Worm (Caenorhabditis elegans) whole organism, young adult: ENCODE results near the gene him-18.

Experiments used
- C06A6.2 ChIP-seq: fragments of 200-800 bp; sonication (Bioruptor generic); conservative IDR thresholded peaks from 2 replicates; pipeline ENCODE4 v1.3.6; 2022; ENCODE audit warnings: missing genetic modification characterization, missing compliant biosample characterization
- D2030.7 ChIP-seq: fragments of 200-800 bp; sonication (Bioruptor generic); IDR thresholded peaks from 2 replicates; pipeline ENCODE4 v1.3.6; 2022; ENCODE audit warnings: missing genetic modification reagents, missing genetic modification characterization, missing compliant biosample characterization
- F22D6.2 ChIP-seq: sonication (generic microtip); optimal IDR thresholded peaks from 2 replicates; lab custom pipeline; 2016; ENCODE audit warnings: mild to moderate bottlenecking, missing genetic modification characterization, missing compliant biosample characterization
- F23B12.7 ChIP-seq: sonication (generic microtip); optimal IDR thresholded peaks from 2 replicates; lab custom pipeline; 2017; ENCODE audit warnings: missing genetic modification characterization, mild to moderate bottlenecking, missing compliant biosample characterization, antibody characterized with exemption, moderate library complexity; ENCODE audit not compliant: insufficient read depth
- F33H1.4 ChIP-seq: fragments of 200-800 bp; sonication (Bioruptor generic); IDR thresholded peaks from 2 replicates; pipeline ENCODE4 v1.3.6; 2022; ENCODE audit warnings: missing genetic modification reagents, missing genetic modification characterization, missing compliant biosample characterization
- K11D2.4 ChIP-seq: fragments of 200-800 bp; sonication (Bioruptor generic); IDR thresholded peaks from 2 replicates; pipeline ENCODE4 v1.3.6; 2022; ENCODE audit warnings: missing genetic modification reagents, missing genetic modification characterization, missing compliant biosample characterization
- Y53F4B.3 ChIP-seq: fragments of 200-800 bp; sonication (Bioruptor generic); IDR thresholded peaks from 2 replicates; pipeline ENCODE4 v1.3.6; 2022; ENCODE audit warnings: missing genetic modification reagents, missing genetic modification characterization, missing compliant biosample characterization
- Y95B8A.8 ChIP-seq: fragments of 200-800 bp; sonication (Bioruptor generic); IDR thresholded peaks from 2 replicates; pipeline ENCODE4 v1.3.6; 2022; ENCODE audit warnings: missing genetic modification reagents, missing genetic modification characterization, missing compliant biosample characterization
- cebp-2 ChIP-seq: fragments of 200-800 bp; sonication (Bioruptor generic); IDR thresholded peaks from 2 replicates; pipeline ENCODE4 v1.3.6; 2022; ENCODE audit warnings: missing genetic modification characterization, missing compliant biosample characterization
- ceh-100 ChIP-seq: fragments of 200-800 bp; sonication (Bioruptor generic); IDR thresholded peaks from 2 replicates; pipeline ENCODE4 v1.3.6; 2022; ENCODE audit warnings: missing genetic modification reagents, missing genetic modification characterization, missing compliant biosample characterization
- ceh-91 ChIP-seq: fragments of 200-800 bp; sonication (Bioruptor generic); IDR thresholded peaks from 2 replicates; pipeline ENCODE4 v1.3.6; 2022; ENCODE audit warnings: missing genetic modification reagents, missing genetic modification characterization, missing compliant biosample characterization
- dox-1 ChIP-seq: fragments of 200-800 bp; sonication (Bioruptor generic); IDR thresholded peaks from 2 replicates; pipeline ENCODE4 v1.3.6; 2022; ENCODE audit warnings: missing genetic modification reagents, missing genetic modification characterization, missing compliant biosample characterization
- efl-1 ChIP-seq: fragments of 150-350 bp; optimal IDR thresholded peaks from 2 replicates; lab custom pipeline; 2014; ENCODE audit warnings: missing biosample characterization, missing genetic modification reagents, missing genetic modification characterization
- egrh-3 ChIP-seq: fragments of 200-800 bp; sonication (Bioruptor generic); IDR thresholded peaks from 2 replicates; pipeline ENCODE4 v1.3.6; 2022; ENCODE audit warnings: missing genetic modification reagents, missing genetic modification characterization, missing compliant biosample characterization
- ekl-4 ChIP-seq: fragments of 200-800 bp; sonication (Bioruptor generic); IDR thresholded peaks from 2 replicates; pipeline ENCODE4 v1.3.6; 2022; ENCODE audit warnings: missing genetic modification reagents, missing genetic modification characterization, missing compliant biosample characterization
- him-1 ChIP-seq: sonication (generic microtip); optimal IDR thresholded peaks from 2 replicates; lab custom pipeline; 2016; ENCODE audit warnings: missing genotype, missing genetic modification reagents, missing genetic modification characterization, missing compliant biosample characterization
- hmg-1.2 ChIP-seq: fragments of 200-800 bp; sonication (Bioruptor generic); IDR thresholded peaks from 2 replicates; pipeline ENCODE4 v1.3.6; 2022; ENCODE audit warnings: missing genetic modification reagents, missing genetic modification characterization, missing compliant biosample characterization
- hmg-20 ChIP-seq: fragments of 200-800 bp; sonication (Bioruptor generic); IDR thresholded peaks from 2 replicates; pipeline ENCODE4 v1.3.6; 2022; ENCODE audit warnings: missing genetic modification reagents, missing genetic modification characterization, missing compliant biosample characterization
- hsf-1 ChIP-seq: fragments of 200-800 bp; sonication (Bioruptor generic); IDR thresholded peaks from 2 replicates; pipeline ENCODE4 v1.3.6; 2022; ENCODE audit warnings: missing genetic modification reagents, missing genetic modification characterization, missing compliant biosample characterization
- lag-1 ChIP-seq: fragments of 200-800 bp; sonication (Bioruptor generic); IDR thresholded peaks from 2 replicates; pipeline ENCODE4 v1.3.6; 2022; ENCODE audit warnings: missing genetic modification reagents, missing genetic modification characterization, missing compliant biosample characterization
- let-607 ChIP-seq, 2 experiments: fragments of 200-800 bp in 1 of 2; sonication (Bioruptor generic) in 1 of 2; sonication (generic microtip) in 1 of 2; optimal IDR thresholded peaks; 2 replicates each; lab custom pipeline; 2016 to 2018; ENCODE audit warnings: mild to moderate bottlenecking in 2 of 2, missing compliant biosample characterization in 2 of 2, missing genetic modification characterization in 2 of 2, moderate library complexity in 2 of 2, missing genotype in 1 of 2
- madf-3 ChIP-seq: fragments of 200-800 bp; sonication (Bioruptor generic); IDR thresholded peaks from 2 replicates; pipeline ENCODE4 v1.3.6; 2022; ENCODE audit warnings: missing genetic modification reagents, missing genetic modification characterization, missing compliant biosample characterization
- madf-6 ChIP-seq: fragments of 200-800 bp; sonication (Bioruptor generic); IDR thresholded peaks from 2 replicates; pipeline ENCODE4 v1.3.6; 2022; ENCODE audit warnings: missing genetic modification reagents, missing genetic modification characterization, missing compliant biosample characterization
- mcd-1 ChIP-seq: fragments of 200-800 bp; sonication (Bioruptor generic); IDR thresholded peaks from 2 replicates; pipeline ENCODE4 v1.3.6; 2022; ENCODE audit warnings: missing genetic modification reagents, missing genetic modification characterization, missing compliant biosample characterization
- mel-28 ChIP-seq: sonication (generic microtip); optimal IDR thresholded peaks from 2 replicates; lab custom pipeline; 2016; ENCODE audit warnings: borderline replicate concordance, mild to moderate bottlenecking, missing genetic modification characterization, missing compliant biosample characterization
- nhr-27 ChIP-seq: fragments of 200-800 bp; sonication (Bioruptor generic); optimal IDR thresholded peaks from 2 replicates; lab custom pipeline; 2018; ENCODE audit warnings: mild to moderate bottlenecking, missing genetic modification characterization, moderate library complexity, missing compliant biosample characterization
- nhr-90 ChIP-seq: sonication (generic microtip); optimal IDR thresholded peaks from 2 replicates; lab custom pipeline; 2016; ENCODE audit warnings: missing genotype, mild to moderate bottlenecking, missing genetic modification characterization, missing compliant biosample characterization
- pbrm-1 ChIP-seq: fragments of 200-800 bp; sonication (Bioruptor generic); IDR thresholded peaks from 2 replicates; pipeline ENCODE4 v1.3.6; 2022; ENCODE audit warnings: missing genetic modification reagents, missing genetic modification characterization, missing compliant biosample characterization
- pha-4 ChIP-seq: fragments of 150-350 bp; sonication (generic microtip); optimal IDR thresholded peaks from 2 replicates; lab custom pipeline; 2014; ENCODE audit warnings: missing biosample characterization, missing genetic modification reagents, missing genetic modification characterization
- rcor-1 ChIP-seq: fragments of 200-800 bp; sonication (Bioruptor generic); IDR thresholded peaks from 2 replicates; pipeline ENCODE4 v1.3.6; 2022; ENCODE audit warnings: missing genetic modification reagents, missing genetic modification characterization, missing compliant biosample characterization
- rec-8 ChIP-seq, 2 experiments: sonication (generic microtip); optimal IDR thresholded peaks; 2 replicates each; lab custom pipeline; 2016; ENCODE audit warnings: mild to moderate bottlenecking in 2 of 2, missing genetic modification characterization in 2 of 2, missing genetic modification reagents in 2 of 2, missing genotype in 2 of 2, missing biosample characterization in 1 of 2, missing compliant biosample characterization in 1 of 2, moderate library complexity in 1 of 2
- sea-2 ChIP-seq: fragments of 200-800 bp; sonication (Bioruptor generic); IDR thresholded peaks from 2 replicates; pipeline ENCODE4 v1.3.6; 2022; ENCODE audit warnings: missing genetic modification characterization, missing compliant biosample characterization
- somi-1 ChIP-seq: fragments of 200-800 bp; sonication (Bioruptor generic); optimal IDR thresholded peaks from 2 replicates; lab custom pipeline; 2018; ENCODE audit warnings: mild to moderate bottlenecking, missing genetic modification characterization, missing compliant biosample characterization
- zfh-2 ChIP-seq: fragments of 200-800 bp; sonication (Bioruptor generic); conservative IDR thresholded peaks from 2 replicates; pipeline ENCODE4 v1.3.6; 2022; ENCODE audit warnings: missing genetic modification reagents, missing genetic modification characterization, missing compliant biosample characterization

The him-18 gene

ce11 chrIII:4754001-4754561, 39.1 kb upstream of the him-18 start, which contains the start of the genes rps-0 and rbg-3 (continued):
- no peak for TF ChIP-seq mel-28 (tag; lab: Kevin White, UChicago)
- TF ChIP-seq F23B12.7: peak; percentile 94
- TF ChIP-seq pha-4: peak; percentile 84
- TF ChIP-seq mcd-1 (GFP tag; lab: Robert Waterston, UW): peak; percentile 83
- no peak for TF ChIP-seq sea-2 (GFP tag; lab: Robert Waterston, UW)
- TF ChIP-seq lag-1 (GFP tag; lab: Robert Waterston, UW): no peak
- no peak for TF ChIP-seq Y53F4B.3 (GFP tag; lab: Robert Waterston, UW)
- no peak for TF ChIP-seq nhr-27 (tag; lab: Kevin White, UChicago)
- TF ChIP-seq rec-8 (tag; optimal IDR thresholded peaks at IDR 0.05; lab: Kevin White, UChicago): no peak
- peak; percentile 62 for TF ChIP-seq efl-1 (GFP tag; lab: Kevin White, UChicago)
- TF ChIP-seq nhr-90 (tag; lab: Kevin White, UChicago): no peak
- TF ChIP-seq let-607 (tag; optimal IDR thresholded peaks at IDR 0.05; lab: Kevin White, UChicago): peak in 1 of 2 experiments; percentile 74
- TF ChIP-seq somi-1: peak; percentile 24

DNA sequence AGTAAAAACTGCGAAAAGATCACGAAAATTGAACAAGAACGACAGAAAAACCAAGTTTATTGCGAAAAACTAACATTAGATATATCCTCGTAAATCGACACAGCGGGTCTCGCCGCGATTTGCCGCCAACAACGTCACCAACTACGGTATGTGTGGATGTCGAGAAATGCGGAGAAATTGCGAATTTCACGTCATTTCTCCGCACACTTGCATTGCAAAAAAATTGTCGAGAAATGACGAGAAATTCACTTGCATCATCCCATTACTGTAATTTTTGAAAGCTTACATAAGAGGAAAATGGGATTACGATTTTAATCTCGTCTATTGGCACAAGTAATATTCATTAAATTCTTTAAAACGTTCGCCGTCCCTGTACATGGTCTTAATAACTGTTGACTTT, 37.6 kb upstream of the him-18 start:
- TF ChIP-seq madf-3 (0 out of 2 replicates have a peak, but pooled peaks have one; percentile 25), hmg-20 (peak; percentile 39; the same call in 1 of the 2 replicates), rcor-1 (peak; percentile 55), F33H1.4 (GFP tag; lab: Robert Waterston, UW) (peak; percentile 99), ceh-91 (GFP tag; lab: Robert Waterston, UW) (peak; percentile 62), madf-6 (GFP tag; lab: Robert Waterston, UW) (peak; percentile 80), hsf-1 (peak; percentile 82), pbrm-1 (GFP tag; lab: Robert Waterston, UW) (peak; percentile 68), C06A6.2 (GFP tag; lab: Robert Waterston, UW) (peak; percentile 41; the same call in 1 of the 2 replicates), D2030.7 (GFP tag; lab: Robert Waterston, UW) (peak; percentile 58), ekl-4 (peak; percentile 91), Y95B8A.8 (GFP tag; lab: Robert Waterston, UW) (0 out of 2 replicates have a peak, but pooled peaks have one; percentile 23), K11D2.4 (GFP tag; lab: Robert Waterston, UW) (peak; percentile 80), hmg-1.2 (GFP tag; lab: Robert Waterston, UW) (peak; percentile 67), mcd-1 (GFP tag; lab: Robert Waterston, UW) (peak; percentile 87), dox-1 (GFP tag; lab: Robert Waterston, UW) (peak; percentile 75), ceh-100 (GFP tag; lab: Robert Waterston, UW) (peak; percentile 52)

DNA sequence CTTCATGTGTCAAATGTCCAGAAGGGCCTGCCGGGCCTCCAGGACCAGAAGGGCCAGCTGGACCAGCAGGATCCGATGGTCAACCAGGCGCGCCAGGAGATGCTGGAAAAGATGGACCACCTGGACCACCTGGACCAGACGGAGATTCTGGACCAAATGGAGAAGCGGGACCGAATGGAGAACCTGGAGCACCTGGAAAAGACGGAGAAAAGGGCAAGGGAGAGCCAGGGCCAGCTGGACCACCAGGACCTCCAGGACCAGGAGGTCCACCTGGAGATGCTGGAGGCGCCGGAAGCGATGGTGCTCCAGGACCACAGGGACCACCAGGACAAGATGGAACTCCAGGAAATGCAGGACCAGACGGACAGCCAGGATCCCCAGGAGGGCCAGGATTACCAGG, 33.7 kb upstream of the him-18 start:
- peak; percentile 90 for TF ChIP-seq egrh-3 (GFP tag; lab: Robert Waterston, UW)
- TF ChIP-seq zfh-2: peak; percentile 93
- no peak for TF ChIP-seq him-1 (tag; lab: Kevin White, UChicago)

DNA sequence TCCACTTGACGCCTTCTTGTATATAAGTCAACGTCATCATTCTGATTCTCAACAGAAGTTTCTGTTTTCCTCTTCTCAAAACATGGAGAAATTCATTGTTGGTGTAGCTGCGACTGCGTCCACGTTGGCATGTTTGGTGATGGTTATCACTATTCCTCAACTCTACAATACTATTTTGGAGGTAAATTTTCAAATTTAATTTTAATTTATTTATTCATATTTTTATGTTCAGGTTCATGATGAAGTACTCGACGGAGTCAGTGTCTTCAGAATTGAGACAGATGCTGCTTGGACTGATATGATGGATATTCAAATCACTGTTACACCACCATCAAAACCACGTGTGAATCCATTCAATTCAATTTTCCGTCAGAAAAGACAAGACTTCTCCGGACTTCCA, 33.1 kb upstream of the him-18 start, which contains the start of gene col-89:
Gene col-89, plus strand, starts transcription at position 19 of the 400 bp plus-strand sequence.
- TF ChIP-seq F22D6.2 (tag; lab: Kevin White, UChicago) (no peak), cebp-2 (GFP tag; lab: Robert Waterston, UW) (no peak)
- TF ChIP-seq, all 124 proteins: peak for 0
